Fruit fly (Drosophila melanogaster): ENCODE results near the gene AdamTS-A.

AdamTS-A gene

dm6 chr3R:15512249-15512648 lies 36.3 kb upstream of the AdamTS-A start (continued):
- TF ChIP-seq CG6175 (GFP tag; IDR thresholded peaks at IDR 0.05) (no peak), HLH4C (GFP tag; IDR thresholded peaks at IDR 0.05; ENCODE audit: partially characterized antibody) (no peak), CG33213 (GFP tag; optimal IDR thresholded peaks at IDR 0.05) (no peak), Nf-YC (tag; optimal IDR thresholded peaks at IDR 0.05) (no peak), abd-A (tag; optimal IDR thresholded peaks at IDR 0.05) (peak; percentile 57), CG17912 (GFP tag; optimal IDR thresholded peaks at IDR 0.05) (no peak), Jarid2 (GFP tag; optimal IDR thresholded peaks at IDR 0.05) (no peak), D (optimal IDR thresholded peaks at IDR 0.05) (no peak), D (GFP tag; optimal IDR thresholded peaks at IDR 0.05) (no peak), CrebB (tag; optimal IDR thresholded peaks at IDR 0.05) (no peak), CG17612 (GFP tag; IDR thresholded peaks at IDR 0.05) (no peak), pros (GFP tag; optimal IDR thresholded peaks at IDR 0.05) (peak; percentile 92)

dm6 chr3R:15509817-15510216 lies 33.8 kb upstream of the AdamTS-A start, which contains the start of gene CG44013:
Gene CG44013, minus strand, starts transcription at chr3R:15509917.
- TF ChIP-seq CG9797 (GFP tag; optimal IDR thresholded peaks at IDR 0.05) (no peak), Eip74EF (GFP tag; optimal IDR thresholded peaks at IDR 0.05) (no peak), tgo (GFP tag; IDR thresholded peaks at IDR 0.05) (no peak), D19B (GFP tag; optimal IDR thresholded peaks at IDR 0.05) (no peak), prd (optimal IDR thresholded peaks at IDR 0.05) (no peak), prd (GFP tag; IDR thresholded peaks at IDR 0.05) (no peak), Max (GFP tag; optimal IDR thresholded peaks at IDR 0.05) (no peak), CG10267 (tag; optimal IDR thresholded peaks at IDR 0.05) (no peak), CG10147 (GFP tag; optimal IDR thresholded peaks at IDR 0.05) (no peak), CG11696 (GFP tag; IDR thresholded peaks at IDR 0.05) (no peak), crp (GFP tag; optimal IDR thresholded peaks at IDR 0.05) (no peak), CG10431 (GFP tag; optimal IDR thresholded peaks at IDR 0.05) (no peak), CG15011 (GFP tag; optimal IDR thresholded peaks at IDR 0.05) (no peak), Oli (tag; optimal IDR thresholded peaks at IDR 0.05) (no peak)

dm6 chr3R:15508631-15509030 lies 32.6 kb upstream of the AdamTS-A start, which contains the start of gene CG44014:
Gene CG44014, minus strand, starts transcription at chr3R:15508886.
- TF ChIP-seq CG18262 (tag; optimal IDR thresholded peaks at IDR 0.05) = no peak
- TF ChIP-seq exex (tag; optimal IDR thresholded peaks at IDR 0.05) = peak; percentile 35
- no peak for TF ChIP-seq CG16779 (GFP tag; IDR thresholded peaks at IDR 0.05)
- no peak for TF ChIP-seq toy (GFP tag; IDR thresholded peaks at IDR 0.05)
- no peak for TF ChIP-seq CG43689 (GFP tag; IDR thresholded peaks at IDR 0.05)

- TF ChIP-seq CG12219 (GFP tag; optimal IDR thresholded peaks at IDR 0.05) (no peak), exex (tag; optimal IDR thresholded peaks at IDR 0.05) (peak; percentile 44)
Measured at dm6 chr3R:15507760-15508159, 31.8 kb upstream of the AdamTS-A start.

dm6 chr3R:15494302-15494701 lies 18.3 kb upstream of the AdamTS-A start, which contains the start of gene maca:
Gene maca, plus strand, starts transcription at chr3R:15494602.
- TF ChIP-seq CG17328 (GFP tag; IDR thresholded peaks at IDR 0.05) (no peak), Camta (GFP tag; optimal IDR thresholded peaks at IDR 0.05) (no peak), vfl (GFP tag; optimal IDR thresholded peaks at IDR 0.05) (no peak), Sin3A (optimal IDR thresholded peaks at IDR 0.05) (no peak), pum (GFP tag; optimal IDR thresholded peaks at IDR 0.05) (no peak), ato (GFP tag; IDR thresholded peaks at IDR 0.05; ENCODE audit: partially characterized antibody) (no peak), dimm (GFP tag; IDR thresholded peaks at IDR 0.05) (no peak), CG11560 (tag; IDR thresholded peaks at IDR 0.05) (no peak), CG5245 (GFP tag; optimal IDR thresholded peaks at IDR 0.05) (no peak), CG3995 (GFP tag; optimal IDR thresholded peaks at IDR 0.05) (no peak), da (GFP tag; optimal IDR thresholded peaks at IDR 0.05) (no peak), CG12659 (GFP tag; optimal IDR thresholded peaks at IDR 0.05) (no peak), klu (GFP tag; IDR thresholded peaks at IDR 0.05) (no peak), E2f2 (GFP tag; IDR thresholded peaks at IDR 0.05) (no peak), ro (GFP tag; IDR thresholded peaks at IDR 0.05) (no peak), CG4424 (GFP tag; optimal IDR thresholded peaks at IDR 0.05) (no peak)

All from whole organism, embryonic.